Worm (Caenorhabditis elegans) whole organism, early embryonic: ENCODE data around the gene tag-52.

Source experiments
- B0310.2 ChIP-seq: sonication (generic microtip); optimal IDR thresholded peaks from 2 replicates; lab custom pipeline; 2016; ENCODE audit warnings: mild to moderate bottlenecking, missing genetic modification characterization, missing compliant biosample characterization
- F13C5.2 ChIP-seq: sonication (generic microtip); optimal IDR thresholded peaks from 2 replicates; lab custom pipeline; 2017; ENCODE audit warnings: mild to moderate bottlenecking, missing genetic modification characterization, inconsistent platforms, missing compliant biosample characterization
- aly-1 ChIP-seq: sonication (generic microtip); optimal IDR thresholded peaks from 2 replicates; lab custom pipeline; 2016; ENCODE audit warnings: missing genetic modification characterization, missing compliant biosample characterization
- ama-1 ChIP-seq: fragments of 150-350 bp; optimal IDR thresholded peaks from 2 replicates; lab custom pipeline; 2014
- ceh-13 ChIP-seq: fragments of 200-800 bp; sonication (Bioruptor generic); optimal IDR thresholded peaks from 2 replicates; lab custom pipeline; 2018; ENCODE audit warnings: mild to moderate bottlenecking, missing genetic modification characterization, missing compliant biosample characterization
- ceh-36 ChIP-seq: sonication (generic microtip); optimal IDR thresholded peaks from 2 replicates; lab custom pipeline; 2016; ENCODE audit warnings: missing genetic modification characterization, inconsistent platforms, missing compliant biosample characterization
- ets-7 ChIP-seq: sonication (generic microtip); optimal IDR thresholded peaks from 2 replicates; lab custom pipeline; 2016; ENCODE audit warnings: missing genotype, missing genetic modification characterization, missing compliant biosample characterization
- flt-1 ChIP-seq: fragments of 200-800 bp; sonication (Bioruptor generic); IDR thresholded peaks from 2 replicates; pipeline ENCODE4 v1.3.6; 2022; ENCODE audit warnings: missing genetic modification characterization, missing compliant biosample characterization
- hmbx-1 ChIP-seq: sonication (generic microtip); optimal IDR thresholded peaks from 2 replicates; lab custom pipeline; 2016; ENCODE audit warnings: mild to moderate bottlenecking, missing genetic modification characterization, missing compliant biosample characterization
- hmg-4 ChIP-seq: fragments of 200-800 bp; sonication (Bioruptor generic); optimal IDR thresholded peaks from 2 replicates; lab custom pipeline; 2018; ENCODE audit warnings: mild to moderate bottlenecking, missing genetic modification characterization, missing compliant biosample characterization
- hnd-1 ChIP-seq: sonication (generic microtip); optimal IDR thresholded peaks from 2 replicates; lab custom pipeline; 2016; ENCODE audit warnings: missing genetic modification characterization, missing compliant biosample characterization
- pes-1 ChIP-seq: fragments of 200-800 bp; sonication (Bioruptor generic); IDR thresholded peaks from 2 replicates; pipeline ENCODE4 v1.3.6; 2022; ENCODE audit warnings: missing genetic modification reagents, missing genetic modification characterization, missing compliant biosample characterization
- scrt-1 ChIP-seq: fragments of 200-800 bp; sonication (Bioruptor generic); IDR thresholded peaks from 2 replicates; pipeline ENCODE4 v1.3.6; 2022; ENCODE audit warnings: missing genetic modification characterization, missing compliant biosample characterization
- sea-1 ChIP-seq: fragments of 200-800 bp; sonication (Bioruptor generic); conservative IDR thresholded peaks from 2 replicates; pipeline ENCODE4 v1.3.6; 2022; ENCODE audit warnings: missing genetic modification characterization, missing compliant biosample characterization
- tbx-11 ChIP-seq: fragments of 200-800 bp; sonication (Bioruptor generic); IDR thresholded peaks from 2 replicates; pipeline ENCODE4 v1.3.6; 2022; ENCODE audit warnings: missing genetic modification characterization, missing compliant biosample characterization
- tbx-37 ChIP-seq: fragments of 200-800 bp; sonication (Bioruptor generic); conservative IDR thresholded peaks from 2 replicates; pipeline ENCODE4 v1.3.6; 2022; ENCODE audit warnings: missing genetic modification reagents, missing genetic modification characterization, missing compliant biosample characterization
- tra-4 ChIP-seq: sonication (generic microtip); optimal IDR thresholded peaks from 2 replicates; lab custom pipeline; 2017; ENCODE audit warnings: missing genetic modification characterization, missing compliant biosample characterization

Gene tag-52

DNA sequence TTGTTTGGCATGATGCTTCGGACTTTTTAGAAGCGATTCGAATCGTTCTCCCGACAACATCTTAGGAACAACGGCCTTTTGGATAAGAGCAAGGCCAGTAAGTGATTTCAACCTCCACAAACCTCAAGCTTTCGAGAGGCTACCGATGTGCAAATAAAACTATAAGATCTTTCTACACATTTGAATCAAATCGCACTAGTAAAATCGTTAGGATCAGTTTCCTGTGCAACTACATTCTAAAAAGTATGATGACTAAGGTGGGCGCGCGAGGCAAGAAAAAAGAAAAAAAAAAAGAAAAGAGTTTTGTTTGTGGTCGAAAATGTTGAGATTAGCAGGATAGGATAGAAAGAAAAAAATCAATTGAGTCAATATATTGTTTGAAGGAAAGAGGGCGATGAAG is 33.6 kb downstream of the tag-52 start, which contains the start of gene tmem-24:
Gene tmem-24, minus strand, starts transcription at position 101 of the 400 bp plus-strand sequence.
- TF ChIP-seq tra-4 (tag; lab: Kevin White, UChicago): no peak
- no peak for TF ChIP-seq B0310.2 (tag; lab: Kevin White, UChicago)
- TF ChIP-seq pes-1 (GFP tag; lab: Robert Waterston, UW): no peak
- no peak for TF ChIP-seq aly-1
- no peak for TF ChIP-seq tbx-37 (GFP tag; lab: Robert Waterston, UW)
- TF ChIP-seq tbx-11 (GFP tag; lab: Robert Waterston, UW): no peak
- TF ChIP-seq sea-1 (GFP tag; lab: Robert Waterston, UW): no peak
- TF ChIP-seq hmbx-1 (tag; lab: Kevin White, UChicago): no peak
- no peak for TF ChIP-seq ceh-36 (tag; lab: Kevin White, UChicago)
- no peak for TF ChIP-seq F13C5.2 (tag; lab: Kevin White, UChicago)
- TF ChIP-seq ama-1 (lab: Kevin White, UChicago): no peak
- TF ChIP-seq flt-1 (GFP tag; lab: Robert Waterston, UW): no peak

DNA sequence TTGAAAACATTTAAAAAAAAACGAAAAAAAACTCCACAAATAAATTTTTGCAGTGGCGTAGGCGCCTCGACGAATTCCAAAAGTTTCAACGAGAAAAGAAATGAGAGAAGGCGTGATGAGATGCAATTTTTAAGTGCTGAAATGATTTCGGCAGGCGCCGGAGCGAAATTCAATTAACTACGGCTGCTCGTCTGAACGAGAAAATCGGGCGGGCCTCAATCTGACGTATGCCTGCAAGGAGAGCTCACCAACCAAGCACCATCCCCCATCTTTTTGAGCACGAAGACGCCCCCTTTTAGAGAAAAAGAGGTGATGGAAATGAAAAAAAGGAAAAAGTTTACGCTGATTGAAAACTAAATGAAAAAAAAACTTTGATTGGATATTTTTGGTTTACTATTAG is 43.6 kb downstream of the tag-52 start:
- TF ChIP-seq flt-1 (GFP tag; lab: Robert Waterston, UW): no peak
- no peak for TF ChIP-seq hmg-4 (GFP tag; lab: Kevin White, UChicago)
- TF ChIP-seq aly-1: no peak
- no peak for TF ChIP-seq sea-1 (GFP tag; lab: Robert Waterston, UW)
- TF ChIP-seq tbx-37 (GFP tag; lab: Robert Waterston, UW): no peak
- TF ChIP-seq B0310.2 (tag; lab: Kevin White, UChicago): no peak
- no peak for TF ChIP-seq ets-7 (tag; lab: Kevin White, UChicago)
- no peak for TF ChIP-seq ceh-13 (GFP tag; lab: Kevin White, UChicago)
- TF ChIP-seq scrt-1 (GFP tag; lab: Robert Waterston, UW): no peak
- TF ChIP-seq ama-1 (lab: Kevin White, UChicago): no peak
- TF ChIP-seq tbx-11 (GFP tag; lab: Robert Waterston, UW): no peak
- no peak for TF ChIP-seq hmbx-1 (tag; lab: Kevin White, UChicago)
- TF ChIP-seq pes-1 (GFP tag; lab: Robert Waterston, UW): no peak
- TF ChIP-seq ceh-36 (tag; lab: Kevin White, UChicago): no peak
- no peak for TF ChIP-seq F13C5.2 (tag; lab: Kevin White, UChicago)
- TF ChIP-seq tra-4 (tag; lab: Kevin White, UChicago): no peak
- no peak for TF ChIP-seq hnd-1

DNA sequence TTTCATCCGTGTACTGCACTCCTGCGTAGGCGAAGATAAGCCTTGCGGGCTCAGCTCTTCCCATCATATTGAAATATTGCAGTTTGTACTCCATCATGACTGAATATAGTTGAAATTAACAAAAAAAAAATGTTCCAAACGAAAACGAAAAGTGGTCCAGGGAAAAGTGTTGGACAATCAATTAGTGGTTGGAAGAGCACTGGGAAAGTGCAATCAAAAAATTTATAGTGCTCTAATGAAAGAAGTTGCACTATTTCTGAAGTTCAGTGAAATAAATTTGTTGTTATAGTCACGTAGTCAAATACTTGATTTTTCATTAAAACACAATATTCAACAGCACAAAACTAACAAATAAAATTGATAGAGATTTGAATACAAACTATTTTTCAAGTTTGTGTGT is 44.7 kb downstream of the tag-52 start, which contains the start of gene gst-11:
Gene gst-11, minus strand, starts transcription at position 101 of the 400 bp plus-strand sequence.
- TF ChIP-seq aly-1 (no peak), hmbx-1 (tag; lab: Kevin White, UChicago) (no peak), F13C5.2 (tag; lab: Kevin White, UChicago) (no peak), ama-1 (lab: Kevin White, UChicago) (no peak), pes-1 (GFP tag; lab: Robert Waterston, UW) (no peak), ceh-36 (tag; lab: Kevin White, UChicago) (no peak), tbx-11 (GFP tag; lab: Robert Waterston, UW) (no peak), ets-7 (tag; lab: Kevin White, UChicago) (no peak), sea-1 (GFP tag; lab: Robert Waterston, UW) (no peak), tbx-37 (GFP tag; lab: Robert Waterston, UW) (no peak), scrt-1 (GFP tag; lab: Robert Waterston, UW) (no peak), tra-4 (tag; lab: Kevin White, UChicago) (no peak), ceh-13 (GFP tag; lab: Kevin White, UChicago) (no peak), hnd-1 (no peak), B0310.2 (tag; lab: Kevin White, UChicago) (no peak)

DNA sequence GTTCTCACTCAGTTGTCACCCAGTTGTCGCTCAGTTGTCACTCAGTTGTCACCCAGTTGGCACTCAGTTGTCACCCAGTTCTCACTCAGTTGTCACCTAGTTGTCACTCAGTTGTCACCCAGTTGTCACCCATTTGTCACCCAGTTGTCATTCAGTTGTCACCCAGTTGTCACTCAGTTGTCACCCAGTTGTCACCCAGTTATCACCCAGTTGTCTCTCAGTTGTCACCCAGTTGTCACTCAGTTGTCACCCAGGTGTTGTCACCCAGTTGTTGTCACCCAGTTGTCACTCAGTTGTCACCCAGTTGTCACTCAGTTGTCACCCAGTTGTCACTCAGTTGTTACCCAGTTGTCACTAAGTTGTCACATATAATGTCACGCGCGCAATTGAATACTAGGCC is 46.8 kb downstream of the tag-52 start:
- no peak for TF ChIP-seq hnd-1
- 0 out of 2 replicates have a peak, but pooled peaks have one; percentile 60 for TF ChIP-seq scrt-1 (GFP tag; lab: Robert Waterston, UW)
- TF ChIP-seq F13C5.2 (tag; lab: Kevin White, UChicago): no peak
- no peak for TF ChIP-seq tra-4 (tag; lab: Kevin White, UChicago)
- no peak for TF ChIP-seq pes-1 (GFP tag; lab: Robert Waterston, UW)
- no peak for TF ChIP-seq hmg-4 (GFP tag; lab: Kevin White, UChicago)
- peak; percentile 72; the same call in 1 of the 2 replicates for TF ChIP-seq sea-1 (GFP tag; lab: Robert Waterston, UW)
- TF ChIP-seq flt-1 (GFP tag; lab: Robert Waterston, UW): no peak
- no peak for TF ChIP-seq ets-7 (tag; lab: Kevin White, UChicago)
- TF ChIP-seq tbx-11 (GFP tag; lab: Robert Waterston, UW): peak; percentile 65

DNA sequence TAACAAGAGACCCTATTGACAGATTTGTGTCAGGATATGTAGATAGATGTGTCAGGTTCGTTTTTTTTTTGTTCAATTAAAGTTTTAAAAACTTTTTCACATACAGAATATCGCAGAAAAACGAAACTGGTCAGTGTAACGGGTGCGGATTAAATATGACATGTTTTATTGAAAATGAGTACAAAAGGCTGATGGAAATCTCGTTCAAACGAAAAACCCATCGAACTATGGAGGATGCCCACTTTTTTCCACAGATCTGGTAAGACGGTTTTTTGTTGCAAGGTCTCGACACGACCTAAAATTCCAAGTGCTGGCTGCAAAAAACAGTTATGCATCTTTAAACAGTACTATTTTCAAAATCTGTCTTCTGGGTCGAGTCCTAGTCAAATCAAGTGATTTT is 48.3 kb downstream of the tag-52 start:
- no peak for TF ChIP-seq ama-1 (lab: Kevin White, UChicago)
- TF ChIP-seq hmbx-1 (tag; lab: Kevin White, UChicago): no peak
- TF ChIP-seq tra-4 (tag; lab: Kevin White, UChicago): no peak
- TF ChIP-seq sea-1 (GFP tag; lab: Robert Waterston, UW): no peak
- TF ChIP-seq scrt-1 (GFP tag; lab: Robert Waterston, UW): no peak
- no peak for TF ChIP-seq flt-1 (GFP tag; lab: Robert Waterston, UW)
- TF ChIP-seq aly-1: no peak
- TF ChIP-seq hmg-4 (GFP tag; lab: Kevin White, UChicago): no peak
- no peak for TF ChIP-seq tbx-11 (GFP tag; lab: Robert Waterston, UW)
- no peak for TF ChIP-seq ceh-36 (tag; lab: Kevin White, UChicago)
- TF ChIP-seq pes-1 (GFP tag; lab: Robert Waterston, UW): no peak
- no peak for TF ChIP-seq tbx-37 (GFP tag; lab: Robert Waterston, UW)
- no peak for TF ChIP-seq ets-7 (tag; lab: Kevin White, UChicago)

DNA sequence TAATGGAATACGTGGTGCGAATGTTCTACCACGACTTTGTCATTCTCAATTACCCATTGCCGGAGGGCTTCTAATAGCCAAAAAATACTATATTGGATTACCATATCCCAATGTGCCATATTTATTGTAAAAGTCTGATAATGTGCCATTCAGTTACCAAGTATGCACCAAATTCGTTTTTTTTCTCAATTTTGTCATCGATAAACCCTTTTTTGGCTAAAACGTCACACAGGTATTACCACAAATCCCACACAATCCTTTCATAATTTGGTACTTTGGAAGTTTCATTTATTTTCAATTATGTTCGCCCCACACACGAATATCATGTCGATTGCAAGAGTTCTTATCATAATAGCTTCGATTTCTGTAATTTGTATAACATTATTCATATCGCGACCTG is 50.3 kb downstream of the tag-52 start, which contains the start of gene vep-2:
Gene vep-2, plus strand, starts transcription at position 301 of the 400 bp plus-strand sequence.
- no peak for TF ChIP-seq aly-1
- TF ChIP-seq B0310.2 (tag; lab: Kevin White, UChicago): no peak
- TF ChIP-seq scrt-1 (GFP tag; lab: Robert Waterston, UW): no peak
- TF ChIP-seq hmg-4 (GFP tag; lab: Kevin White, UChicago): no peak
- TF ChIP-seq ceh-13 (GFP tag; lab: Kevin White, UChicago): no peak
- TF ChIP-seq flt-1 (GFP tag; lab: Robert Waterston, UW): no peak
- no peak for TF ChIP-seq ama-1 (lab: Kevin White, UChicago)
- TF ChIP-seq ceh-36 (tag; lab: Kevin White, UChicago): no peak
- TF ChIP-seq hnd-1: no peak
- no peak for TF ChIP-seq tbx-37 (GFP tag; lab: Robert Waterston, UW)
- TF ChIP-seq sea-1 (GFP tag; lab: Robert Waterston, UW): no peak
- no peak for TF ChIP-seq ets-7 (tag; lab: Kevin White, UChicago)
